Worm (Caenorhabditis elegans) whole organism, L4/young adult: ENCODE measurements around the gene rsp-8.
"Not testable (repeated sequence)": the region's sequence is repeated elsewhere in the genome, so short reads cannot be mapped to it uniquely, and the experiment has no call there.

Experiments used
- W03F9.2 ChIP-seq: fragments of 150-350 bp; optimal IDR thresholded peaks from 2 replicates; lab custom pipeline; 2014; ENCODE audit warnings: missing biosample characterization, missing genetic modification characterization
- dao-5 ChIP-seq: sonication (generic microtip); optimal IDR thresholded peaks from 2 replicates; lab custom pipeline; 2016; ENCODE audit warnings: missing genotype, missing genetic modification characterization, moderate library complexity, missing compliant biosample characterization
- him-1 ChIP-seq: sonication (generic microtip); optimal IDR thresholded peaks from 2 replicates; lab custom pipeline; 2016; ENCODE audit warnings: missing genotype, missing genetic modification reagents, missing genetic modification characterization, missing compliant biosample characterization

Gene rsp-8

DNA sequence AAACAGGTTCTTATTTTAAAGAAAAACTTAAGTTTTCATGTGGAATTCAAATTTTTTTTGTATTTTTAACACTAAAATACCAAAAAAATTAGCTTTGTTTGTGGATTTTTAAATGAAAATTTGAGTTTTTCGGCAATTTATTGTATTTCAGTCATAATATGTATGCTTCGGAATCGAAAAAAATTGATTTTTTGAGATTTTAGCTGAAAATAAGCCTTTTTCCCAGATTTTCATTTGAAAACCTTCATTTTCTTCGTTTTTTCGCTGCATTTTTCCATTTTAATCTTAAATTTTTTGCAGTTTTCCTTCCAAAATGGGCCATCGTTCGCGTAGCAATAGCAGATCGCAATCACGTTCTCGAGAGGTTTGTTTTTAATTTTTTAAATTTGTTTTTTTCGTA, at the start of gene rsp-8:
TSS of gene rsp-8 (plus strand) at position 301 of the 400 bp plus-strand sequence.
- TF ChIP-seq dao-5 (tag; lab: Kevin White, UChicago) (no peak), W03F9.2 (tag; lab: Kevin White, UChicago) (no peak), him-1 (tag; lab: Kevin White, UChicago) (no peak)

DNA sequence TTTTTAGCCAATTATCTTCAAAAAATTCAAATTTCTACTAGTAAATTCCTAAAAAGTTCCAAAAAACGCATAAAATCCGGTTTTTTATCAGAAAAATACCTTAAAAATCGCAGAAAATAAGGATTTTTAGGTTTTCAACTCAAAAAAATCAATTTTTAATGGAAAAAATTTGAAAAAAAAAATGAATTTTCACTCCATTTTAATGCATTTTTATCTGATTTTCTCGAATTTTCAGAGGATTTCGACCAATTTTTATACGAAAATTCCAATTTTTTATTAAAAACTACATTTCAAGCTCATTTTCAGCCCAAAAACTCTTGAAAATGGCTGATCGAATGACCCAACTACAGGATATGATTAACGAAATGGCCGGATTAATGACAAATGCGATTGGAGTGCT, 48.9 kb upstream of the rsp-8 start, which contains the start of gene mdt-21:
TSS of gene mdt-21 (plus strand) at position 301 of the 400 bp plus-strand sequence.
- TF ChIP-seq him-1 (tag; lab: Kevin White, UChicago) = no peak
- no peak for TF ChIP-seq dao-5 (tag; lab: Kevin White, UChicago)
- no peak for TF ChIP-seq W03F9.2 (tag; lab: Kevin White, UChicago)

DNA sequence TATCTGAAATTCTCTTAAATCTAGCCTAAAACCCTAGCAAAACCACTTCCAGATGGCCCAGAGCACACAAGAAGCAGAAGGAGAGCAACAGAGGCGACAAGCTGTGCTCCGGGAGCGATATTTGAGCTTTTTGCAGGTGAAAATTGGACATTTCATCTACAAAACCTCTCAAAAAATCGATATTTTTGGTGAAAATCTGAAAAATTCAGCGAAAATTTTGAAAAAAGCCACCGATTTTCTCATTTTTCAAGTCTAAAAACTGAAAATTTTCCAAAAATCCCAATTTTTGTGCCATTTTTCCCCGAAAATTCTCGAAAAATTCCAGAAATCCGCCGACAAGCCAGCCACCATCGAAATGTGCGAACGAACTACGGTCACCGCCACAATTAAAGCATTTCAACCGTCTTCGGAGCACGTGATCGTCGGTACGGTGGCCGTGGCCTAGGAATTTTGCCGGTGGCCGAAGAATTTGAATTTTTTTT, 46.0 kb upstream of the rsp-8 start, which contains the start of gene C24H11.5:
TSS of gene C24H11.5 (plus strand) at position 51 of the 482 bp plus-strand sequence.
- TF ChIP-seq W03F9.2 (tag; lab: Kevin White, UChicago) = no peak
- TF ChIP-seq him-1 (tag; lab: Kevin White, UChicago) = no peak
- no peak for TF ChIP-seq dao-5 (tag; lab: Kevin White, UChicago)

DNA sequence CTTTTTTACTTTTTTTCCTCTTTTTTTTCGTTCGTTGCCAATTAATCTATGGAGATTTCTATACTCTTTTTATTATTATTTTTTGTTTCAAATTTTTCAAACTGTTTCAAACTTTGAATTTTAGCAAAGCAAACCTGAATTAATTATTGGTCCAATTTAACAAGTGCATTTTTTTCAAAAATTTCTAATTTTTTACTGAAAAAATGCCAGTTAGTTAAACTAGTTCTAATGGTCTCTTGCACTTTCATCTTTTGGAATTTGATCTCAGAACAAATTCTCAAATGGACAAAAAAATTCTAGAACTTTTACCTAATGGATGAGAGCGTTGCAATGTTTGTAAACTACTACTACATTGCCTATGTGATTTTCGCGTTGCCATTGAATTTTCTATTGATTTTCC, 44.4 kb upstream of the rsp-8 start, which contains the start of gene srd-74:
TSS of gene srd-74 (plus strand) at position 301 of the 400 bp plus-strand sequence.
- TF ChIP-seq him-1 (tag; lab: Kevin White, UChicago) (no peak), dao-5 (tag; lab: Kevin White, UChicago) (no peak), W03F9.2 (tag; lab: Kevin White, UChicago) (no peak)

DNA sequence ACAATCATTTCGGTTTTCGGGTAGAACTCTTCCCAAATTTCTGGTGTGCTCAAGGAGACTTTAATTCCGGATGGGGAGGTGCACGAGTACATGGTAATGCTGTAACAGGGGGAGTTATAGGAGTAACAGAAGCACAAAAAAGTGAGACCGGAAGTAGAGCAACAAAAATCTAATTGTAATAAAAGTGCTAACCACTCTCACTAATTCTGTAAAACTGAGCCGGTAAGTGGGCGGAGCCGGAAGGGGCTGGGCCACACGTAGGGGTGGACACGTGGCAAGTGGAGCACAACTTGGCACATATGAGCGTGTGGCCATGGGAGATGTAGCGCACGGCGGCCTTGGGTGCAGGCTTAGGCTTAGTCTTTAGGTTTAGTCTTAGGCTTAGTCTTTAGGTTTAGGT, 40.3 kb upstream of the rsp-8 start, which contains the start of gene tbx-38:
TSS of gene tbx-38 (minus strand) at position 101 of the 400 bp plus-strand sequence.
- no peak for TF ChIP-seq dao-5 (tag; lab: Kevin White, UChicago)
- TF ChIP-seq him-1 (tag; lab: Kevin White, UChicago) = no peak
- TF ChIP-seq W03F9.2 (tag; lab: Kevin White, UChicago) = no peak

DNA sequence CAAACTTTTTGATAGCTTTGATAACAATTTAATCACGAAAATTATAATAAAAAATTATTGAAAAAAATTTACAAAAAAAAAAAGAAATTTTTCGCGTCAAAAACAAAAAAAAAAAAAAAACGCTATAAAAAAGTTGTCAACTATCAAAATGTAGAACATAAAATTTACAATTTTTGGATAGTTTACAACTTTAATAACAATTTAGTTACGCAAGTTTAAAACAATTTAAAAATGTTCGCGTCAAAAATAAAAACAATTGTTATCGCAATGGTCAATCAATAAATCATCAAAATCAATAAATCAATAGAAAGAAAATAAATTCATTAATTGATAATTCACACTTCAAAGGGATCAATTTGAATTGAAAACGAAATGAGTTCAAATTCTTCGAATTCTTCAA, 38.8 kb upstream of the rsp-8 start, which contains the start of gene C24H11.1:
TSS of gene C24H11.1 (plus strand) at position 301 of the 400 bp plus-strand sequence.
- TF ChIP-seq W03F9.2, dao-5, him-1 (tag; lab: Kevin White, UChicago): not testable (repeated sequence)

DNA sequence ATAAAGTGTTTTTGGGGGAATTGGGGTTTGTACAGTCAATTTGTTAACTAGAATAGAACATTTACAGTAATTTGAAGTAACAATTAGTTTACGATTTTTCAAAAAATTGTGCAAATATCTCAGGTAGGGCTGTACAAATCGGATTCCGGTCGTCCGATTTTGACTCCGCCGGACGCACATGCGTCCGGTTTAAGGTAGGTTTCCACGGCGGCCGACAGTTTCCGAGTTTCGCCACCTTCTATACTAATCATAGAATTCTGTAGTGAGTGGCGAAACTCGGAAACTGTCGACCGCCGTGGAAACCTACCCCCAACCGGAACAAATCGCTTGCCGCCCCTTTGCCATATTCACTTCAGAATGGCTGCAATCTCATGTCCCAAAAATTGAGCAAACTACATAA, 36.7 kb upstream of the rsp-8 start:
- TF ChIP-seq W03F9.2 (tag; lab: Kevin White, UChicago) (no peak), dao-5 (tag; lab: Kevin White, UChicago) (no peak), him-1 (tag; lab: Kevin White, UChicago) (no peak)

DNA sequence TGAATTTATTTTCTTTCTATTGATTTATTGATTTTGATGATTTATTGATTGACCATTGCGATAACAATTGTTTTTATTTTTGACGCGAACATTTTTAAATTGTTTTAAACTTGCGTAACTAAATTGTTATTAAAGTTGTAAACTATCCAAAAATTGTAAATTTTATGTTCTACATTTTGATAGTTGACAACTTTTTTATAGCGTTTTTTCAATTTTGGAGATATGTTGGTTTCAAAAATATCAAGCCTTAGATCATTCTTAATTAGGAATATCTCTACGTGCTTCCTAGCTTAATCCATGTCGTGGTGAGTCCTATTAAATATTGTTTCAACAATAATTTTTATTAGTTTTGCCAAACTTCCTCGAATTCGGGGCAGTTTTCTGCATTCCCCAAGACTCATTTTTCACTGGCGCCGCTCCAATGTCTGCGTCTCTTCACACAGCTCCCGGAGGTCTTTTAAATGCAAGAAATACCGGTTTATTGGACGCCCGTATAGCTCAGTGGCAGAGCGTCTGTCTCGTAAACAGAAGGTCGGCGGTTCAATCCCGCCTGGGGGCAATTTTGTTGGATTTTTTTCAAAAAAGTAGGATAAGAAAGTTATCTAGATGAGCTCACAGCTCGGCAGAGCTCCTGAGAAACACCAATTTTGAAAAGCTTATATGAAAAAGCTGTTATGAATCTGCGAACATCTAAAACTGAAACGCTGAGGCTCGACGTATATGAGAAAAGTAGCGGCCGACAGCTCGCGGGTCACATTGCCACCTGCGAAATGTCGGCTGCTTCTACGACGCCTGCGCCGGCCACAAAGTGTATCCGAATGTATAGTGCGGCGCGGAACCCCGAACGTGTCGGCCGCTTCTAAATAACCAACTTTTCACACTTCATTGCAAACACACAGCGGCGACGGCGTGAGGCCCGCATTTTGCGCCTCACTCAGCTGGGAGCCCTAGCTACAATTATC, 33.6 kb upstream of the rsp-8 start, which contains the start of gene C24H11.2:
TSS of gene C24H11.2 (minus strand) at position 51 of the 962 bp plus-strand sequence.
- TF ChIP-seq him-1 (tag; lab: Kevin White, UChicago) = peak; percentile 63

DNA sequence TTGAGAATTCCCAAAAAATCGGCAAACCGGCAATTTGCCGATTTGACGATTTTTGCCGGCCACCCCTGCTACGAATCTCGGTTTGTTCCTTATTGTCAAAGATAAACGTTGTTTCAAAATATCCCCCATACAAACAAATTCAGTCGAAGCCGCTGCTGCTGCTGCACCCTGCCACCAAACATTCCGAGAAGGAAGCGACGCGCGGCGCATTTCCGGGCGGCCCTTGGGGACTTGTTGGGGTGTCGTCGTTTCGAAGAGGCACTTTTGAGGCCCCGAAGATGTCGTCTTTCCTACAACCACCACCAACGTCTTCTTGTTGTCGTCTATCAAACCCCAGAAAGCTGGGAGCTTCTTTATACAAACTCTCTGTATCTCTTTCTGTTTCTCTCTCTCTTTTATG, 31.8 kb upstream of the rsp-8 start:
- TF ChIP-seq W03F9.2 (tag; lab: Kevin White, UChicago) = no peak
- TF ChIP-seq him-1 (tag; lab: Kevin White, UChicago) = no peak
- no peak for TF ChIP-seq dao-5 (tag; lab: Kevin White, UChicago)

DNA sequence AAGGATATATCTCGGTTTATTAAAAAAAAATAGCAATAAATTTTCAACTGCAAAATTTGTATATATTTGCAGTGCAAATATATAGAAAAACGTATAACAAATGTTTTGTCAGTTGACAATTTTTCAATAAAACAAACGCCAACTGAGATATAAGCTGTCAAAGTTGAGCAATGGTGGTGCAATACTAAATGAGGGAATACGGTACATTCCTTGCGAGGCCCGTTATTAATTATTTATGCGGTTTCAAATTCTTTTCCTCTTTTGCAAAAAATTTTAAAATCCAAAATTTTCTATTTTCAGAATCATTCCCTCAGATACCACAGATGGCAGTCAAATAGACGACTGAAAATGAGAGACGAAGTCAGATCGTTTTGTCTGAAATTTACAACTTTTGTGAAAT, 30.8 kb upstream of the rsp-8 start, which contains the start of gene twk-39:
TSS of gene twk-39 (plus strand) at position 301 of the 400 bp plus-strand sequence.
- TF ChIP-seq W03F9.2 (tag; lab: Kevin White, UChicago) (no peak), him-1 (tag; lab: Kevin White, UChicago) (no peak), dao-5 (tag; lab: Kevin White, UChicago) (no peak)

DNA sequence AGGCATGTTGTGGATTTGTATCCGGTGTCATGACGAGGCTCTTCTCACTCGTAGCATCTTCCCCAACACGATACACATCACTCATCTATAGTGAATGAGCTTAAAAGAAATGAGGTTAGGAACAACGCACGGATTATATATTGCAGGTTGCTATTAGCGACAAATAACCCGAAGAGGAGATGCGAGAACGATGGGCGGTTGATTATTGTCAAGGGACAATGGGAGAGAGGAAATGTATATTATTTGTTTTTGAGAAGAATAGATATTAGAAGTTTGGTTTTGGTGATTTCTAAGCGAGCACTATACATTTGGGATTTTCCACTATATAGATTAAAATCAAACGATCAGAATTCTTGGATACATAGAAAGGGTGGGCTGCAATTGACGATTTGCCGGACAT, 19.5 kb upstream of the rsp-8 start, which contains the start of gene C18D11.7:
TSS of gene C18D11.7 (minus strand) at position 101 of the 400 bp plus-strand sequence.
- TF ChIP-seq W03F9.2 (tag; lab: Kevin White, UChicago) = no peak
- no peak for TF ChIP-seq him-1 (tag; lab: Kevin White, UChicago)
- no peak for TF ChIP-seq dao-5 (tag; lab: Kevin White, UChicago)

DNA sequence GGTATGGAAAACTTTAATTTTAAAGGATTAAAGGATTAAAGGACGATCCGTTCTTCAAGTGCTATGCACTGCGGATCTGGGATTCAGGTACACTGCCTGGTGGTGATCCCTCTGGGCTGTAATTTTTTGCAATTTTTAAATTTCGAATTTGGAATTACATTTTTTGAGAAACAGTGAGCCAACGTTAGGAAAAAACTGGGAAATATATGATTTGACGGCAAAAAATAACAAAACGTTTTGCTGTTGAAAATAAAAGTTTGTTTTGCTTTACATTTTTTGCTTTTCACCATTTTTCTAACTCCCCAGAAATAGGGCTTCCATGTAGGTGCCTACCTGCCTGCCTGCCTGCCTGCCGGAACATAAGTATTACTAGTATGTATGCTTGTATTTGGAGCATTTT, 18.8 kb upstream of the rsp-8 start, which contains the start of gene C18D11.10:
TSS of gene C18D11.10 (plus strand) at position 301 of the 400 bp plus-strand sequence.
- no peak for TF ChIP-seq W03F9.2 (tag; lab: Kevin White, UChicago)
- TF ChIP-seq dao-5 (tag; lab: Kevin White, UChicago) = no peak
- no peak for TF ChIP-seq him-1 (tag; lab: Kevin White, UChicago)

DNA sequence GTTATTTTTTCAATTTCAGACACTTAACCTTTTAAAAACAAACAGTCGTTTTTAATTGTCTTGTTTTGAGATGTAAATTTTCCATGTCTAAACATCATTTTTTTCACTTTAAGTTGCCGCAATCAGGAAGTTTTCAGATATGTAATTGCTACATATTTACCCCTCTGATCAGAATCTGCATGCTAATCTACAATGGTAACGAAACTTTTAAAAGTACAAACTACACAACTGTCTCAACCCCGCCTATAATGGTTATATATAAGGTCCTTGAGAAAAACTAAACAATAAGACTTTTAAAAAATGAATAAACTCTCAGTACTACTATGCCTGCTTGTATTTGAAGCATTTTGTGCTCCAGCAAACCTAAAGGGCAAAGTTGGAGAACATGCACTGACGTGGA, 17.4 kb upstream of the rsp-8 start, which contains the start of gene C18D11.9:
TSS of gene C18D11.9 (plus strand) at position 301 of the 400 bp plus-strand sequence.
- TF ChIP-seq W03F9.2 (tag; lab: Kevin White, UChicago) (no peak), dao-5 (tag; lab: Kevin White, UChicago) (no peak), him-1 (tag; lab: Kevin White, UChicago) (no peak)
